Fruit fly (Drosophila melanogaster) whole organism, prepupa: ENCODE results near the gene His4r.

Experiments
- Sox102F ChIP-seq: fragments of 200-800 bp; sonication (Bioruptor generic); optimal IDR thresholded peaks from 2 replicates; lab custom pipeline; 2016; ENCODE audit warnings: missing biosample characterization, mild to moderate bottlenecking, missing genetic modification characterization
- cyc ChIP-seq: fragments of 200-800 bp; sonication (Bioruptor generic); optimal IDR thresholded peaks from 3 replicates; lab custom pipeline; 2016; ENCODE audit warnings: missing biosample characterization, missing genetic modification characterization
- fd59A ChIP-seq: fragments of 200-800 bp; sonication (Bioruptor generic); optimal IDR thresholded peaks from 2 replicates; lab custom pipeline; 2017; ENCODE audit warnings: missing biosample characterization, mild to moderate bottlenecking, missing genetic modification characterization, missing genetic modification reagents
- net ChIP-seq: fragments of 200-800 bp; sonication (Bioruptor generic); optimal IDR thresholded peaks from 3 replicates; lab custom pipeline; 2016; ENCODE audit warnings: missing biosample characterization, missing genetic modification characterization

dm6 chr3R:14650367-14650766 lies 24.8 kb downstream of the His4r start:
- no peak for TF ChIP-seq fd59A
- no peak for TF ChIP-seq net (GFP tag; lab: Kevin White, UChicago)
- TF ChIP-seq Sox102F (GFP tag; lab: Kevin White, UChicago), result no peak
- TF ChIP-seq cyc (GFP tag; lab: Kevin White, UChicago), result no peak
